Fruit fly (Drosophila melanogaster): ENCODE measurements around the gene NfI.
"Not testable (repeated sequence)": the region's sequence is repeated elsewhere in the genome, so short reads cannot be mapped to it uniquely, and the experiment has no call there.

The NfI gene

dm6 chr4:276325-276724, at the start of gene NfI:
TSS of gene NfI (minus strand) at chr4:276369.
- TF ChIP-seq CG17801 (GFP tag; optimal IDR thresholded peaks at IDR 0.05; ENCODE audit: partially characterized antibody) = no peak

dm6 chr4:318795-319194, 42.6 kb upstream of the NfI start:
- no peak for TF ChIP-seq CG17801 (GFP tag; optimal IDR thresholded peaks at IDR 0.05; ENCODE audit: partially characterized antibody)

dm6 chr4:315322-315721, 39.2 kb upstream of the NfI start:
- no peak for TF ChIP-seq CG17801 (GFP tag; optimal IDR thresholded peaks at IDR 0.05; ENCODE audit: partially characterized antibody)

dm6 chr4:314672-315266, 38.6 kb upstream of the NfI start, which contains the start of gene Rnf11:
TSS of gene Rnf11 (plus strand) at chr4:314923.
- no peak for TF ChIP-seq CG17801 (GFP tag; optimal IDR thresholded peaks at IDR 0.05; ENCODE audit: partially characterized antibody)

dm6 chr4:313696-314104, 37.5 kb upstream of the NfI start, which contains the start of gene Zip102B:
TSS of gene Zip102B (minus strand) at chr4:314087.
- peak; percentile 47 for TF ChIP-seq CG17801 (GFP tag; optimal IDR thresholded peaks at IDR 0.05; ENCODE audit: partially characterized antibody)

dm6 chr4:310670-311069, 34.5 kb upstream of the NfI start:
- no peak for TF ChIP-seq CG17801 (GFP tag; optimal IDR thresholded peaks at IDR 0.05; ENCODE audit: partially characterized antibody)

- peak; percentile 34 for TF ChIP-seq CG17801 (GFP tag; optimal IDR thresholded peaks at IDR 0.05; ENCODE audit: partially characterized antibody)
Measured at dm6 chr4:307931-308330, 31.8 kb upstream of the NfI start, which contains the start of gene Rad23. TSS of gene Rad23 (plus strand) at chr4:308093.

- not testable (repeated sequence) for TF ChIP-seq CG17801 (GFP tag; optimal IDR thresholded peaks at IDR 0.05; ENCODE audit: partially characterized antibody)
Measured at dm6 chr4:306431-307342, 30.5 kb upstream of the NfI start, which contains the start of gene Syt7. TSS of gene Syt7 (minus strand) at chr4:306481.

dm6 chr4:305697-306096, 29.5 kb upstream of the NfI start:
- TF ChIP-seq CG17801 (GFP tag; optimal IDR thresholded peaks at IDR 0.05; ENCODE audit: partially characterized antibody) = no peak

dm6 chr4:292403-292802, 16.2 kb upstream of the NfI start:
- TF ChIP-seq CG17801 (GFP tag; optimal IDR thresholded peaks at IDR 0.05; ENCODE audit: partially characterized antibody) = no peak

dm6 chr4:274704-275103, 1.5 kb downstream of the NfI start:
- no peak for TF ChIP-seq CG17801 (GFP tag; optimal IDR thresholded peaks at IDR 0.05; ENCODE audit: partially characterized antibody)

- TF ChIP-seq CG17801 (GFP tag; optimal IDR thresholded peaks at IDR 0.05; ENCODE audit: partially characterized antibody) = no peak
Measured at dm6 chr4:261484-262070, 14.6 kb downstream of the NfI start.

- no peak for TF ChIP-seq CG17801 (GFP tag; optimal IDR thresholded peaks at IDR 0.05; ENCODE audit: partially characterized antibody)
Measured at dm6 chr4:254697-255096, 21.5 kb downstream of the NfI start, which contains the start of gene RhoGAP102A. TSS of gene RhoGAP102A (plus strand) at chr4:254997.

dm6 chr4:253176-253575, 23.0 kb downstream of the NfI start, which contains the start of gene dpr7:
TSS of gene dpr7 (minus strand) at chr4:253329.
- TF ChIP-seq CG17801 (GFP tag; optimal IDR thresholded peaks at IDR 0.05; ENCODE audit: partially characterized antibody) = no peak

- TF ChIP-seq CG17801 (GFP tag; optimal IDR thresholded peaks at IDR 0.05; ENCODE audit: partially characterized antibody) = no peak
Measured at dm6 chr4:240850-241249, 35.3 kb downstream of the NfI start.

All from ovary, adult (tissue).